Worm (Caenorhabditis elegans): ENCODE results near the gene srz-104.

ce11 chrIV:16336721-16337120 lies 13.2 kb downstream of the srz-104 start, which contains the start of gene C35D6.13:
- TF ChIP-seq W03F9.2 (tag; optimal IDR thresholded peaks at IDR 0.05): no peak
- TF ChIP-seq him-1 (tag; optimal IDR thresholded peaks at IDR 0.05): no peak

Measured in whole organism, L4/young adult.